Worm (Caenorhabditis elegans) whole organism, late embryonic: ENCODE measurements around the gene bra-1.

ENCODE experiments used
- C38D4.7 ChIP-seq: fragments of 200-800 bp; sonication (Bioruptor generic); optimal IDR thresholded peaks from 2 replicates; lab custom pipeline; 2018; ENCODE audit warnings: mild to moderate bottlenecking, missing genetic modification characterization, moderate library complexity, missing compliant biosample characterization
- F13H6.1 ChIP-seq: sonication (generic microtip); optimal IDR thresholded peaks from 2 replicates; lab custom pipeline; 2016; ENCODE audit warnings: missing genetic modification characterization, missing compliant biosample characterization
- Y22D7AL.16 ChIP-seq: sonication (generic microtip); optimal IDR thresholded peaks from 2 replicates; lab custom pipeline; 2016; ENCODE audit warnings: missing genetic modification characterization, missing compliant biosample characterization
- ceh-14 ChIP-seq: sonication (generic microtip); optimal IDR thresholded peaks from 2 replicates; lab custom pipeline; 2016; ENCODE audit warnings: missing genotype, missing genetic modification characterization, missing compliant biosample characterization
- ceh-18 ChIP-seq: sonication (generic microtip); optimal IDR thresholded peaks from 2 replicates; lab custom pipeline; 2016; ENCODE audit warnings: missing genetic modification characterization, missing compliant biosample characterization
- ceh-24 ChIP-seq: sonication (generic microtip); optimal IDR thresholded peaks from 2 replicates; lab custom pipeline; 2016; ENCODE audit warnings: mild to moderate bottlenecking, missing genetic modification characterization, missing compliant biosample characterization
- ceh-30 ChIP-seq: fragments of 150-350 bp; optimal IDR thresholded peaks from 2 replicates; lab custom pipeline; 2014; ENCODE audit warnings: missing biosample characterization, missing genetic modification characterization
- ceh-34 ChIP-seq: sonication (generic microtip); optimal IDR thresholded peaks from 2 replicates; lab custom pipeline; 2016; ENCODE audit warnings: mild to moderate bottlenecking, missing genetic modification characterization, missing compliant biosample characterization
- ceh-48 ChIP-seq: sonication (generic microtip); optimal IDR thresholded peaks from 2 replicates; lab custom pipeline; 2016; ENCODE audit warnings: missing genetic modification characterization, inconsistent platforms, missing compliant biosample characterization
- ceh-6 ChIP-seq: fragments of 200-800 bp; sonication (Bioruptor generic); optimal IDR thresholded peaks from 2 replicates; lab custom pipeline; 2018; ENCODE audit warnings: mild to moderate bottlenecking, missing genetic modification characterization, missing compliant biosample characterization
- ceh-9 ChIP-seq: sonication (generic microtip); optimal IDR thresholded peaks from 2 replicates; lab custom pipeline; 2016; ENCODE audit warnings: mild to moderate bottlenecking, missing genetic modification characterization, inconsistent platforms, missing compliant biosample characterization
- che-1 ChIP-seq: sonication (generic microtip); optimal IDR thresholded peaks from 2 replicates; lab custom pipeline; 2016; ENCODE audit warnings: mild to moderate bottlenecking, missing genetic modification characterization, missing compliant biosample characterization
- dmd-4 ChIP-seq: sonication (generic microtip); optimal IDR thresholded peaks from 2 replicates; lab custom pipeline; 2016; ENCODE audit warnings: borderline replicate concordance, missing genetic modification characterization, missing compliant biosample characterization
- dve-1 ChIP-seq: sonication (generic microtip); optimal IDR thresholded peaks from 2 replicates; lab custom pipeline; 2017; ENCODE audit warnings: antibody characterized with exemption, mild to moderate bottlenecking, missing genetic modification characterization, missing compliant biosample characterization
- elt-4 ChIP-seq: sonication (generic microtip); optimal IDR thresholded peaks from 2 replicates; lab custom pipeline; 2016; ENCODE audit warnings: missing genetic modification characterization, missing compliant biosample characterization
- ets-4 ChIP-seq: sonication (generic microtip); optimal IDR thresholded peaks from 2 replicates; lab custom pipeline; 2016; ENCODE audit warnings: missing genetic modification characterization, missing compliant biosample characterization
- eyg-1 ChIP-seq: sonication (generic microtip); optimal IDR thresholded peaks from 2 replicates; lab custom pipeline; 2016; ENCODE audit warnings: missing genotype, missing genetic modification characterization, missing compliant biosample characterization
- gmeb-2 ChIP-seq: sonication (generic microtip); optimal IDR thresholded peaks from 2 replicates; lab custom pipeline; 2016; ENCODE audit warnings: missing genetic modification characterization, inconsistent platforms, missing compliant biosample characterization
- hlh-13 ChIP-seq: fragments of 200-800 bp; sonication (Bioruptor generic); optimal IDR thresholded peaks from 2 replicates; lab custom pipeline; 2018; ENCODE audit warnings: mild to moderate bottlenecking, missing genetic modification characterization, missing compliant biosample characterization
- hlh-30 ChIP-seq: sonication (generic microtip); optimal IDR thresholded peaks from 2 replicates; lab custom pipeline; 2017; ENCODE audit warnings: antibody characterized with exemption, missing genetic modification characterization, missing compliant biosample characterization; ENCODE audit not compliant: insufficient read depth
- hlh-8 ChIP-seq: sonication (generic microtip); optimal IDR thresholded peaks from 2 replicates; lab custom pipeline; 2016; ENCODE audit warnings: missing genotype, missing genetic modification characterization, missing compliant biosample characterization
- lim-6 ChIP-seq: sonication (generic microtip); optimal IDR thresholded peaks from 2 replicates; lab custom pipeline; 2016; ENCODE audit warnings: missing genetic modification characterization, missing compliant biosample characterization
- mec-3 ChIP-seq: sonication (generic microtip); optimal IDR thresholded peaks from 2 replicates; lab custom pipeline; 2016; ENCODE audit warnings: borderline replicate concordance, missing genetic modification characterization, missing compliant biosample characterization
- nfya-1 ChIP-seq: sonication (generic microtip); optimal IDR thresholded peaks from 2 replicates; lab custom pipeline; 2017; ENCODE audit warnings: missing genetic modification characterization, mild to moderate bottlenecking, missing compliant biosample characterization, antibody characterized with exemption, moderate library complexity
- nhr-11 ChIP-seq: fragments of 150-350 bp; optimal IDR thresholded peaks from 2 replicates; lab custom pipeline; 2014; ENCODE audit warnings: missing biosample characterization, missing genetic modification characterization
- pag-3 ChIP-seq: sonication (generic microtip); optimal IDR thresholded peaks from 2 replicates; lab custom pipeline; 2016; ENCODE audit warnings: missing compliant biosample characterization, missing genetic modification characterization, borderline replicate concordance
- pha-2 ChIP-seq: sonication (generic microtip); optimal IDR thresholded peaks from 2 replicates; lab custom pipeline; 2017; ENCODE audit warnings: mild to moderate bottlenecking, missing genetic modification characterization, missing compliant biosample characterization
- pqm-1 ChIP-seq: sonication (generic microtip); optimal IDR thresholded peaks from 2 replicates; lab custom pipeline; 2016; ENCODE audit warnings: missing genetic modification characterization, missing compliant biosample characterization
- sox-4 ChIP-seq: sonication (generic microtip); optimal IDR thresholded peaks from 2 replicates; lab custom pipeline; 2017; ENCODE audit warnings: mild to moderate bottlenecking, missing genetic modification characterization, inconsistent platforms, missing compliant biosample characterization
- syd-9 ChIP-seq: sonication (generic microtip); optimal IDR thresholded peaks from 2 replicates; lab custom pipeline; 2016; ENCODE audit warnings: mild to moderate bottlenecking, missing genetic modification characterization, moderate library complexity, missing compliant biosample characterization
- tbx-7 ChIP-seq: sonication (generic microtip); optimal IDR thresholded peaks from 2 replicates; lab custom pipeline; 2016; ENCODE audit warnings: missing genotype, missing genetic modification characterization, missing compliant biosample characterization
- ttx-3 ChIP-seq: sonication (generic microtip); optimal IDR thresholded peaks from 2 replicates; lab custom pipeline; 2016; ENCODE audit warnings: missing genetic modification reagents, missing genetic modification characterization, missing compliant biosample characterization
- ztf-16 ChIP-seq: sonication (generic microtip); optimal IDR thresholded peaks from 2 replicates; lab custom pipeline; 2017; ENCODE audit warnings: missing genetic modification characterization, missing compliant biosample characterization

bra-1 gene

DNA sequence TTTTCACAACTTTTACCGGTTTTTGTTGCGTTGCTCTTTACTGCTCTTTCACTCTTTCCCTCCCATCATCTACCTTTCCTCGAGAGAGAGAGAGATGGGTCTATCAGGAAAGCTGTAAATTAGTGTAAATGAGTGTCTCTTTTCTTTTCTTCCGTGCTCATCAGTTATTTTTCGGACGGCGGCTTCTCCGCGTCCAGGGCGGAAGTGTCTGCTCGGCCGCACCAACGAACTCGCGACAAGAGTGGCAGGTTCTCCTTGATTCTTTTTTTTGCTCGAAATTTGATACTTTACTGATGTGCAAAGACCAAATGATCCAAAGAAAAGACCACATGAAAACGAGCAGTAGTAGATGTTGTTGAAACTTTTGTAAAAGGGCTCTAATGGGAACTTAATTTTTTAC lies 39.6 kb upstream of the bra-1 start:
- no peak for TF ChIP-seq syd-9 (tag; lab: Kevin White, UChicago)
- peak; percentile 41 for TF ChIP-seq ceh-34 (tag; lab: Kevin White, UChicago)
- TF ChIP-seq ceh-18 (tag; lab: Kevin White, UChicago) = peak; percentile 1
- TF ChIP-seq tbx-7 (tag; lab: Kevin White, UChicago) = no peak

ce11 chrX:13561954-13562353 lies 36.3 kb upstream of the bra-1 start:
- TF ChIP-seq pha-2 (tag; lab: Kevin White, UChicago) (no peak), ceh-18 (tag; lab: Kevin White, UChicago) (peak; percentile 16)

ce11 chrX:13566436-13566835 lies 31.8 kb upstream of the bra-1 start, which contains the start of gene R01E6.2:
R01E6.2 (minus strand) TSS chrX:13566536.
- no peak for TF ChIP-seq dve-1
- no peak for TF ChIP-seq dmd-4 (tag; lab: Kevin White, UChicago)
- TF ChIP-seq gmeb-2 = no peak
- no peak for TF ChIP-seq hlh-13 (GFP tag; lab: Kevin White, UChicago)
- no peak for TF ChIP-seq ceh-14 (tag; lab: Kevin White, UChicago)
- TF ChIP-seq mec-3 (tag; lab: Kevin White, UChicago) = no peak
- no peak for TF ChIP-seq nfya-1 (tag; lab: Kevin White, UChicago)
- no peak for TF ChIP-seq ceh-18 (tag; lab: Kevin White, UChicago)
- TF ChIP-seq ceh-6 (GFP tag; lab: Kevin White, UChicago) = no peak
- TF ChIP-seq ceh-48 (tag; lab: Kevin White, UChicago) = no peak
- no peak for TF ChIP-seq elt-4 (tag; lab: Kevin White, UChicago)
- TF ChIP-seq Y22D7AL.16 (tag; lab: Kevin White, UChicago) = no peak
- TF ChIP-seq eyg-1 (tag; lab: Kevin White, UChicago) = no peak
- TF ChIP-seq sox-4 (tag; lab: Kevin White, UChicago) = no peak
- no peak for TF ChIP-seq ets-4

DNA sequence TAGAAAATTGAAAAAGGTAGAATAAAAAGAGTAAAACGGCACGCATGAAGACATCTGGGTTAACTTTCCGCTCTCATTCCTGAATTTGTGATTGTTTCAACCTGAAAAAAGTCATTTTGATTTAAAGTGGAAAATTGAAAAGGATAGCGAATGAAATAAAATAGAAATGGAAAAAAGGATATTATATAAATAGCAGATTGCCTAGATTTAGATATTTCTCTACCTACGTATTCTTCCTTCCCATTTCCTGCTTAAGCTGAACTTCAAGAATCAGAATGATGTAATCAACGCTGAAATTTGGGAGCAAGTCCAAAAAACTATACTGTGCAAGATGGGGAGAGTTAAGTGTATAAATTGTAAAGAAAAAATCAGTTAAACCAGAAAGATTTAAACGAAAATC lies 28.4 kb upstream of the bra-1 start, which contains the start of gene R01E6.7:
TSS of gene R01E6.7 (minus strand) at position 101 of the 400 bp plus-strand sequence.
- TF ChIP-seq elt-4 (tag; lab: Kevin White, UChicago) (no peak), ceh-9 (tag; lab: Kevin White, UChicago) (no peak), Y22D7AL.16 (tag; lab: Kevin White, UChicago) (no peak), ceh-6 (GFP tag; lab: Kevin White, UChicago) (no peak), pha-2 (tag; lab: Kevin White, UChicago) (no peak), hlh-13 (GFP tag; lab: Kevin White, UChicago) (no peak), ceh-24 (tag; lab: Kevin White, UChicago) (no peak), pqm-1 (tag; lab: Kevin White, UChicago) (no peak), lim-6 (tag; lab: Kevin White, UChicago) (no peak), ceh-30 (no peak), hlh-30 (tag; lab: Kevin White, UChicago) (no peak)
- TF ChIP-seq, all 69 proteins: peak for 0

DNA sequence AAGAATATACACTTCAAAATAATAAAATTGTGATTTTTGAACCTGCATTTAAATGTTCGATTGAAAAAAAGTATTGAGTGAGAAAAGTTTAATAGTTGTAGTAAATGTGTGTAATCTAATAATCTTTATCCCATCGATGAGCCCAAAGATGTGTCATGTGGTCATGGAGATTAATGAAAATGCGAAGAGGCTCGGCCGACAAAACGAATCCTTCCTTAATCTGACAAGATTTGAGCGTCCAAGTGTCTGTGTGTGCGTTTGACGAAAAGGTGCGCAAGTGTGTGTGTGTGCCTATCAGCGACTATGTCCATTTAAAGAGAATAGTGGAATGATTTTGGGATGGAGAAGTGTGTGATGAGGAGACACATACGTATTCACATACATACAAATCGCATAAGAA lies 24.2 kb upstream of the bra-1 start:
- no peak for TF ChIP-seq sox-4 (tag; lab: Kevin White, UChicago)
- TF ChIP-seq ceh-18 (tag; lab: Kevin White, UChicago) = no peak
- no peak for TF ChIP-seq pqm-1 (tag; lab: Kevin White, UChicago)
- TF ChIP-seq ttx-3 (tag; lab: Kevin White, UChicago) = no peak
- TF ChIP-seq ceh-24 (tag; lab: Kevin White, UChicago) = no peak
- TF ChIP-seq che-1 = no peak
- TF ChIP-seq ztf-16 (tag; lab: Kevin White, UChicago) = no peak
- TF ChIP-seq pha-2 (tag; lab: Kevin White, UChicago) = no peak
- TF ChIP-seq F13H6.1 = no peak
- no peak for TF ChIP-seq hlh-8 (tag; lab: Kevin White, UChicago)
- TF ChIP-seq C38D4.7 (GFP tag; lab: Kevin White, UChicago) = no peak
- no peak for TF ChIP-seq pag-3 (tag; lab: Kevin White, UChicago)
- TF ChIP-seq tbx-7 (tag; lab: Kevin White, UChicago) = no peak
- TF ChIP-seq nhr-11 (tag; lab: Kevin White, UChicago) = no peak
- no peak for TF ChIP-seq ceh-34 (tag; lab: Kevin White, UChicago)
